Worm (Caenorhabditis elegans) whole organism, L3 larva: Measurements from ENCODE around the gene rpl-11.1.
"Not testable (repeated sequence)": the region's sequence is repeated elsewhere in the genome, so short reads cannot be mapped to it uniquely, and the experiment has no call there.

ENCODE experiments used
- R02D3.7 ChIP-seq: fragments of 150-350 bp; optimal IDR thresholded peaks from 2 replicates; lab custom pipeline; 2014; ENCODE audit warnings: missing biosample characterization, missing genetic modification characterization
- ZK546.5 ChIP-seq: sonication (generic microtip); optimal IDR thresholded peaks from 2 replicates; lab custom pipeline; 2017; ENCODE audit warnings: missing biosample characterization, missing genetic modification characterization
- aly-2 ChIP-seq: fragments of 150-350 bp; optimal IDR thresholded peaks from 2 replicates; lab custom pipeline; 2014; ENCODE audit warnings: missing biosample characterization, missing genetic modification characterization
- ceh-16 ChIP-seq: sonication (generic microtip); optimal IDR thresholded peaks from 2 replicates; lab custom pipeline; 2017; ENCODE audit warnings: missing biosample characterization, missing genetic modification characterization
- ceh-28 ChIP-seq: fragments of 150-350 bp; optimal IDR thresholded peaks from 2 replicates; lab custom pipeline; 2014; ENCODE audit warnings: missing biosample characterization, missing genetic modification reagents, missing genetic modification characterization
- ceh-82 ChIP-seq: fragments of 150-350 bp; optimal IDR thresholded peaks from 2 replicates; lab custom pipeline; 2014; ENCODE audit warnings: missing biosample characterization, missing genetic modification characterization
- ceh-9 ChIP-seq: sonication (generic microtip); optimal IDR thresholded peaks from 2 replicates; lab custom pipeline; 2018; ENCODE audit warnings: missing biosample characterization, missing genetic modification characterization
- daf-12 ChIP-seq: fragments of 150-350 bp; optimal IDR thresholded peaks from 2 replicates; lab custom pipeline; 2014; ENCODE audit warnings: missing biosample characterization, missing genetic modification reagents, missing genetic modification characterization
- egl-5 ChIP-seq: fragments of 150-350 bp; optimal IDR thresholded peaks from 2 replicates; lab custom pipeline; 2017; ENCODE audit warnings: missing biosample characterization, missing genetic modification reagents, missing genetic modification characterization, inconsistent platforms
- elt-2 ChIP-seq: sonication (generic microtip); optimal IDR thresholded peaks from 2 replicates; lab custom pipeline; 2016; ENCODE audit warnings: missing genetic modification reagents, mild to moderate bottlenecking, missing genetic modification characterization, missing compliant biosample characterization
- eor-1 ChIP-seq, 2 experiments: fragments of 150-350 bp; optimal IDR thresholded peaks; 2 replicates each; lab custom pipeline; 2014 to 2018; ENCODE audit warnings: missing biosample characterization in 2 of 2, missing genetic modification characterization in 2 of 2
- fkh-10 ChIP-seq: sonication (generic microtip); optimal IDR thresholded peaks from 2 replicates; lab custom pipeline; 2017; ENCODE audit warnings: missing biosample characterization, missing genetic modification reagents, missing genetic modification characterization
- fos-1 ChIP-seq: fragments of 150-350 bp; optimal IDR thresholded peaks from 2 replicates; lab custom pipeline; 2014; ENCODE audit warnings: missing biosample characterization, missing genetic modification characterization
- hmg-11 ChIP-seq: sonication (generic microtip); optimal IDR thresholded peaks from 2 replicates; lab custom pipeline; 2016; ENCODE audit warnings: missing genetic modification characterization, missing compliant biosample characterization
- jun-1 ChIP-seq: fragments of 150-350 bp; optimal IDR thresholded peaks from 2 replicates; lab custom pipeline; 2014; ENCODE audit warnings: missing biosample characterization, missing genetic modification reagents, missing genetic modification characterization
- lin-39 ChIP-seq: fragments of 150-350 bp; optimal IDR thresholded peaks from 2 replicates; lab custom pipeline; 2018; ENCODE audit warnings: missing biosample characterization, missing genetic modification reagents, missing genetic modification characterization
- mml-1 ChIP-seq: fragments of 150-350 bp; sonication (generic microtip); optimal IDR thresholded peaks from 3 replicates; lab custom pipeline; 2014; ENCODE audit warnings: missing biosample characterization, missing genetic modification characterization
- nfya-1 ChIP-seq: sonication (generic microtip); optimal IDR thresholded peaks from 2 replicates; lab custom pipeline; 2017; ENCODE audit warnings: missing genetic modification characterization, mild to moderate bottlenecking, missing compliant biosample characterization, antibody characterized with exemption, moderate library complexity; ENCODE audit not compliant: insufficient read depth
- nhr-12 ChIP-seq: fragments of 150-350 bp; optimal IDR thresholded peaks from 2 replicates; lab custom pipeline; 2014; ENCODE audit warnings: missing biosample characterization, missing genetic modification characterization
- nhr-23 ChIP-seq: fragments of 150-350 bp; optimal IDR thresholded peaks from 2 replicates; lab custom pipeline; 2014; ENCODE audit warnings: missing biosample characterization, missing genetic modification reagents, missing genetic modification characterization
- nhr-237 ChIP-seq: fragments of 150-350 bp; optimal IDR thresholded peaks from 2 replicates; lab custom pipeline; 2014; ENCODE audit warnings: missing biosample characterization, missing genetic modification characterization
- nhr-25 ChIP-seq: sonication (generic microtip); optimal IDR thresholded peaks from 2 replicates; lab custom pipeline; 2017; ENCODE audit warnings: missing biosample characterization, missing genetic modification characterization
- nhr-28 ChIP-seq: fragments of 150-350 bp; optimal IDR thresholded peaks from 2 replicates; lab custom pipeline; 2014; ENCODE audit warnings: missing biosample characterization, missing genetic modification characterization
- nhr-43 ChIP-seq: sonication (generic microtip); optimal IDR thresholded peaks from 2 replicates; lab custom pipeline; 2016; ENCODE audit warnings: mild to moderate bottlenecking, missing genetic modification characterization, missing compliant biosample characterization; ENCODE audit not compliant: poor library complexity, severe bottlenecking
- nhr-76 ChIP-seq: fragments of 150-350 bp; sonication (generic microtip); optimal IDR thresholded peaks from 5 replicates; lab custom pipeline; 2014; ENCODE audit warnings: missing biosample characterization, missing genetic modification characterization
- nhr-77 ChIP-seq: fragments of 150-350 bp; optimal IDR thresholded peaks from 2 replicates; lab custom pipeline; 2014; ENCODE audit warnings: missing biosample characterization, missing genetic modification characterization
- pha-4 ChIP-seq: fragments of 150-350 bp; optimal IDR thresholded peaks from 2 replicates; lab custom pipeline; 2014; ENCODE audit warnings: missing biosample characterization, missing genetic modification reagents, missing genetic modification characterization
- pqm-1 ChIP-seq: fragments of 150-350 bp; optimal IDR thresholded peaks from 2 replicates; lab custom pipeline; 2017; ENCODE audit warnings: missing biosample characterization, missing genetic modification characterization, inconsistent platforms
- sea-2 ChIP-seq: fragments of 150-350 bp; sonication (generic microtip); optimal IDR thresholded peaks from 4 replicates; lab custom pipeline; 2014; ENCODE audit warnings: missing biosample characterization, missing genetic modification reagents, missing genetic modification characterization
- skn-1 ChIP-seq: fragments of 150-350 bp; optimal IDR thresholded peaks from 2 replicates; lab custom pipeline; 2014; ENCODE audit warnings: missing biosample characterization, missing genetic modification characterization
- snpc-4 ChIP-seq: fragments of 150-350 bp; optimal IDR thresholded peaks from 2 replicates; lab custom pipeline; 2014; ENCODE audit warnings: missing biosample characterization, missing genetic modification characterization
- unc-62 ChIP-seq: fragments of 150-350 bp; sonication (generic microtip); optimal IDR thresholded peaks from 4 replicates; lab custom pipeline; 2014; ENCODE audit warnings: missing biosample characterization, missing genetic modification reagents, missing genetic modification characterization
- zag-1 ChIP-seq: fragments of 150-350 bp; optimal IDR thresholded peaks from 2 replicates; lab custom pipeline; 2014; ENCODE audit warnings: missing biosample characterization, missing genetic modification characterization
- ztf-11 ChIP-seq: fragments of 150-350 bp; optimal IDR thresholded peaks from 2 replicates; lab custom pipeline; 2014; ENCODE audit warnings: missing biosample characterization, missing genetic modification characterization
- ztf-4 ChIP-seq: fragments of 150-350 bp; optimal IDR thresholded peaks from 2 replicates; lab custom pipeline; 2014; ENCODE audit warnings: missing biosample characterization, missing genetic modification characterization

The rpl-11.1 gene

DNA sequence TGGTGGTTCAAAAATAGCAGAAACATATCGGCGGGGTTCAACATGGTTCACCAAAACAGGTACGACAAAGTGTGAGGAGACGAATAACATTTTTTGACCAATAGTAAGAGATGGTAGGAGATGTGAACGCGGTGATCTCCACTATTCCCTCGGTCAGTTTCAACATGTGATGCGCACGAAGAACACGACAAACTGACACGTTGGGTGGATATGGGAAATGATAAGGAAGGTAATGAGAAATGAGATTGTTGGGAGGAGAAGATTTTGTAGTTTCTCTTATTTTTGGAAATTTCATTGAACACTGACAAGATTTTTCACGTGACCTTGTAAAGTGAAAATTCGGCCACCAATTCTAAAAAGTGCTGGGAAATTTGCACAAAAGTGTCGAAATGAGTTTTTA is 24.8 kb upstream of the rpl-11.1 start:
- TF ChIP-seq fos-1 (no peak), pha-4 (tag; lab: Kevin White, UChicago) (no peak), unc-62 (no peak), fkh-10 (GFP tag; lab: Kevin White, UChicago) (no peak), nhr-12 (tag; lab: Kevin White, UChicago) (no peak), nhr-43 (tag; lab: Kevin White, UChicago) (peak; percentile 47), ZK546.5 (tag; lab: Kevin White, UChicago) (no peak), sea-2 (GFP tag; lab: Kevin White, UChicago) (no peak), nhr-23 (tag; lab: Kevin White, UChicago) (peak; percentile 26), nhr-25 (tag; lab: Kevin White, UChicago) (no peak), elt-2 (no peak), ztf-11 (tag; lab: Kevin White, UChicago) (no peak), nhr-77 (tag; lab: Kevin White, UChicago) (no peak)

DNA sequence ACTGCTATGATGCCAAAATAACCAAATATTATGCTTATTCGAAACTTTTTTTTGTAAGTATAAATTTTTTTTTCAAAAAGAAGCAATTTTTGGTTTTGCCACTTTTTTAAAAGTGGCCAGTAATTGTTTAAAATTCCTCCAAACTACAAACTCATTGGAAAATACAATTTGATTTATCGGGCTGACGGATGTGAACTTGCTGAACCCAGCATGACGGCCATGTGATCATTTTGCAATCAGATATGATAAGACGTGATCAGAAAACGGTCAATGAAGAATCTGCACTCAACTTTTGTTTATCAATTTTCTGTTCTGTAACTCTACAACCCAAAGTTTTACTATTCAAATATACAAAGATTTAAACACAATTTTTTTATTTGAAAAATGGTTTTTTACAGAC is 20.5 kb upstream of the rpl-11.1 start:
- TF ChIP-seq nhr-23 (tag; lab: Kevin White, UChicago) (no peak), nhr-28 (no peak), snpc-4 (tag; lab: Kevin White, UChicago) (no peak), jun-1 (tag; lab: Kevin White, UChicago) (no peak), mml-1 (tag; lab: Kevin White, UChicago) (no peak), nhr-76 (tag; lab: Kevin White, UChicago) (no peak), aly-2 (tag; lab: Kevin White, UChicago) (no peak), egl-5 (no peak), lin-39 (tag; lab: Kevin White, UChicago) (no peak), zag-1 (tag; lab: Kevin White, UChicago) (no peak), sea-2 (GFP tag; lab: Kevin White, UChicago) (no peak)

DNA sequence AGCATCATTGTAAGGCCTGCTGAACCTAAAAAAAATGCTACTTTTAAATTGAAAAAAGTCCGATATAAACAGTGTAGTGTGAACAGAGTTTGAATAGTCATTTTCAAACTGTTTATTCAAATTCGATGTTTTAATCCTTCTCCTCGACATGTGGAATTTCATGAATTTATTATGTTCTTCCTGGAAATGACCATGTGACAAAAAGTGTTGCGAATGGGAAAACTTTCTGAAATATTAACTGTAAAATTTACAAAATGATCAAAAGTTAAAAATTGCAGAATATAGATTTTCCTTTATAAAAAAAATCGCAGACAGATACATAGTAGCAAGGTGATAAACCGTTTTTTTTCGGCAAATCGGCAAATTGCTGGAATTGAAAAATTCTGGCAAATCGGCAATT is 19.5 kb upstream of the rpl-11.1 start, which contains the start of gene T22F3.8:
Gene T22F3.8, minus strand, starts transcription at position 101 of the 400 bp plus-strand sequence.
- no peak for TF ChIP-seq jun-1 (tag; lab: Kevin White, UChicago)
- TF ChIP-seq ceh-16 (tag; lab: Kevin White, UChicago) = no peak
- TF ChIP-seq fkh-10 (GFP tag; lab: Kevin White, UChicago) = no peak
- TF ChIP-seq ztf-11 (tag; lab: Kevin White, UChicago) = no peak
- TF ChIP-seq nhr-25 (tag; lab: Kevin White, UChicago) = no peak
- TF ChIP-seq egl-5 = no peak
- no peak for TF ChIP-seq fos-1
- no peak for TF ChIP-seq zag-1 (tag; lab: Kevin White, UChicago)
- TF ChIP-seq aly-2 (tag; lab: Kevin White, UChicago) = no peak
- TF ChIP-seq ceh-28 (tag; lab: Kevin White, UChicago) = no peak
- TF ChIP-seq ztf-4 (tag; lab: Kevin White, UChicago) = no peak
- no peak for TF ChIP-seq sea-2 (GFP tag; lab: Kevin White, UChicago)
- TF ChIP-seq ceh-9 (tag; lab: Kevin White, UChicago) = no peak
- no peak for TF ChIP-seq ceh-82 (tag; lab: Kevin White, UChicago)
- no peak for TF ChIP-seq nhr-77 (tag; lab: Kevin White, UChicago)
- no peak for TF ChIP-seq eor-1 (tag; optimal IDR thresholded peaks at IDR 0.05; lab: Kevin White, UChicago)
- TF ChIP-seq pqm-1 = no peak
- TF ChIP-seq hmg-11 (tag; lab: Kevin White, UChicago) = no peak
- TF ChIP-seq R02D3.7 (tag; lab: Kevin White, UChicago) = no peak
- TF ChIP-seq daf-12 (tag; lab: Kevin White, UChicago) = no peak

DNA sequence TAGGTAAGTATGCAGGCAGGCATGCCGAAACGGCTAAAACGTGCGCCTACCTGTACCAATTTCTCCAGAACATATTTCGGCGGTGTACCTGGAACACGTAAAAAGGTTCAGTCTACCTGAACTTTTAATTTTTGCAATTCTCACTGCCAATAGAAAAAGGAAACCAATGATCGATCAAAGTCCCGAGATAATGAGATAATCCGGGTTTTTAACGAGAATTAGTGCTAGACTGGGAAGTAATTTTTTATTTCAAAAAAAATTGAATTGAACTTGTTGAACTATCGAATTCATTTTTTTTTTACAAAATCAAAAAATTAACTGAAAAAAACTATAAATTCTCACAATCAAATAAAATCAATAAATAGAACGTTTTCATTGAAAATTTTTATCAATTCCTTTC is 14.7 kb upstream of the rpl-11.1 start, which contains the start of gene T22F3.7:
Gene T22F3.7, minus strand, starts transcription at position 101 of the 400 bp plus-strand sequence.
- no peak for TF ChIP-seq ztf-11 (tag; lab: Kevin White, UChicago)
- no peak for TF ChIP-seq fkh-10 (GFP tag; lab: Kevin White, UChicago)
- no peak for TF ChIP-seq R02D3.7 (tag; lab: Kevin White, UChicago)
- no peak for TF ChIP-seq nhr-28
- TF ChIP-seq ceh-82 (tag; lab: Kevin White, UChicago) = no peak
- TF ChIP-seq nhr-237 = no peak
- no peak for TF ChIP-seq skn-1 (tag; lab: Kevin White, UChicago)

DNA sequence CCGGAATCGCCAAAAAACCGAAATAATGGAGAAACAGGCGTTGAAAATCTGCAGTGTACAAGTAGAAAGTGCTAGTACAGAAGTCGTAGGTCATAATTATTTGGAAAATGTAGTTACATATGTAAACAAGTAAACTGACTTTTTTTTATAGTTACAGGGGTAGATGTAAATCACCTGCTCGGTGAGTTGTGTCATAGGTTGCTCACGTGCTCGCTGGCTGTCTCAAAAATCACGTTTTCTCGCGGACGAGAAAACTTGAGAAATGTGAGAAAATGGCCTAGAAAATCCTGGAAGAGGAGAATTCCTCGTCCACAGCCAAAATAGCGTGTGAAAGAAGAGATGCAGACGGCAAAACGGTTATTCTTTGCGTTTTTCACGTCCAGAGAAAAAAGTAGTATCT is 11.2 kb upstream of the rpl-11.1 start, which contains the start of gene srh-212:
Gene srh-212, minus strand, starts transcription at position 101 of the 400 bp plus-strand sequence.
- TF ChIP-seq pha-4 (tag; lab: Kevin White, UChicago); egl-5; nfya-1 (tag; lab: Kevin White, UChicago): not testable (repeated sequence)
